Fruit fly (Drosophila melanogaster): ENCODE results near the gene gnu.
A peak's percentile ranks its signal among the peaks of the same experiment; 100 is the strongest.

The gnu gene

dm6 chr3L:14801854-14802616 is 1.1 kb downstream of the gnu start, which contains the start of gene NHP2 (continued):
- TF ChIP-seq otp (GFP tag; IDR thresholded peaks at IDR 0.05): peak; percentile 82; the same call in 2 of the 3 replicates
- peak; percentile 57; the same call in 1 of the 2 replicates for TF ChIP-seq Lim3 (GFP tag; IDR thresholded peaks at IDR 0.05)
- peak; percentile 82 for TF ChIP-seq grau (tag; optimal IDR thresholded peaks at IDR 0.05)
- peak; percentile 69 for TF ChIP-seq Six4 (GFP tag; optimal IDR thresholded peaks at IDR 0.05)
- no peak for TF ChIP-seq eve (GFP tag; optimal IDR thresholded peaks at IDR 0.05)
- peak; percentile 83 for TF ChIP-seq CG17359 (tag; optimal IDR thresholded peaks at IDR 0.05)
- no peak for TF ChIP-seq CG6254 (GFP tag; optimal IDR thresholded peaks at IDR 0.05)
- peak; percentile 87 for TF ChIP-seq NfI (GFP tag; optimal IDR thresholded peaks at IDR 0.05)
- TF ChIP-seq dimm (GFP tag; IDR thresholded peaks at IDR 0.05): no peak; the same call in 1 of the 2 replicates
- TF ChIP-seq lab (GFP tag; optimal IDR thresholded peaks at IDR 0.05): no peak
- TF ChIP-seq knrl (GFP tag; IDR thresholded peaks at IDR 0.05; ENCODE audit: partially characterized antibody): peak; percentile 35; the same call in 1 of the 3 replicates
- TF ChIP-seq dati (GFP tag; IDR thresholded peaks at IDR 0.05): no peak
- peak; percentile 51; the same call in 1 of the 2 replicates for TF ChIP-seq CG10321 (GFP tag; IDR thresholded peaks at IDR 0.05)
- peak in 1 of 3 experiments; percentile 66 for TF ChIP-seq lola (GFP tag; optimal IDR thresholded peaks at IDR 0.05)
- TF ChIP-seq Poxn (GFP tag; IDR thresholded peaks at IDR 0.05): peak; percentile 55
- TF ChIP-seq D (optimal IDR thresholded peaks at IDR 0.05): no peak
- TF ChIP-seq D (GFP tag; optimal IDR thresholded peaks at IDR 0.05): peak; percentile 57
- peak; percentile 83 for TF ChIP-seq CG4424 (GFP tag; optimal IDR thresholded peaks at IDR 0.05)
- TF ChIP-seq pum (GFP tag; optimal IDR thresholded peaks at IDR 0.05): peak; percentile 27
- peak; percentile 77 for TF ChIP-seq CG6689 (GFP tag; IDR thresholded peaks at IDR 0.05)
- peak; percentile 66; the same call in 1 of the 2 replicates for TF ChIP-seq CG9215 (GFP tag; IDR thresholded peaks at IDR 0.05)
- no peak for TF ChIP-seq CG2678 (tag; optimal IDR thresholded peaks at IDR 0.05)
- TF ChIP-seq cas (GFP tag; IDR thresholded peaks at IDR 0.05): peak; percentile 76
- TF ChIP-seq CG7928 (GFP tag; optimal IDR thresholded peaks at IDR 0.05): peak; percentile 49
- TF ChIP-seq CG12104 (GFP tag; optimal IDR thresholded peaks at IDR 0.05): peak; percentile 78
- peak; percentile 57 for TF ChIP-seq Adf1 (GFP tag; IDR thresholded peaks at IDR 0.05)
- TF ChIP-seq hkb (optimal IDR thresholded peaks at IDR 0.05): no peak
- peak; percentile 94 for TF ChIP-seq hkb (GFP tag; IDR thresholded peaks at IDR 0.05)
- TF ChIP-seq Deaf1 (tag; optimal IDR thresholded peaks at IDR 0.05): no peak
- TF ChIP-seq CG12219 (GFP tag; optimal IDR thresholded peaks at IDR 0.05): peak; percentile 76
- peak; percentile 85 for TF ChIP-seq Elba2 (GFP tag; optimal IDR thresholded peaks at IDR 0.05)
- TF ChIP-seq Xbp1 (GFP tag; optimal IDR thresholded peaks at IDR 0.05): peak; percentile 87
- TF ChIP-seq Dad (GFP tag; optimal IDR thresholded peaks at IDR 0.05): peak; percentile 29
- no peak; the same call in 1 of the 2 replicates for TF ChIP-seq Nf-YA (GFP tag; IDR thresholded peaks at IDR 0.05)
- TF ChIP-seq gsb-n (tag; optimal IDR thresholded peaks at IDR 0.05): no peak
- TF ChIP-seq aop (GFP tag; IDR thresholded peaks at IDR 0.05): no peak
- peak; percentile 67 for TF ChIP-seq Fer2 (tag; optimal IDR thresholded peaks at IDR 0.05)
- no peak for TF ChIP-seq CG16813 (GFP tag; IDR thresholded peaks at IDR 0.05; ENCODE audit: partially characterized antibody)
- peak; percentile 75 for TF ChIP-seq CG18476 (GFP tag; optimal IDR thresholded peaks at IDR 0.05)
- no peak for TF ChIP-seq Optix (GFP tag; IDR thresholded peaks at IDR 0.05)
- TF ChIP-seq CG6854 (GFP tag; optimal IDR thresholded peaks at IDR 0.05): peak; percentile 70
- TF ChIP-seq CG8281 (tag; optimal IDR thresholded peaks at IDR 0.05): no peak
- no peak for TF ChIP-seq ham (GFP tag; IDR thresholded peaks at IDR 0.05)
- TF ChIP-seq CG8944 (GFP tag; optimal IDR thresholded peaks at IDR 0.05): no peak
- TF ChIP-seq pho (GFP tag; optimal IDR thresholded peaks at IDR 0.05): peak; percentile 71
- no peak for TF ChIP-seq Eip74EF (GFP tag; optimal IDR thresholded peaks at IDR 0.05)
- peak; percentile 56; the same call in 1 of the 2 replicates for TF ChIP-seq peb (GFP tag; IDR thresholded peaks at IDR 0.05)
- TF ChIP-seq CG8290 (GFP tag; optimal IDR thresholded peaks at IDR 0.05): peak; percentile 84
- TF ChIP-seq CG8290 (tag; optimal IDR thresholded peaks at IDR 0.05): peak in 1 of 2 experiments; percentile 33
- peak; percentile 76 for TF ChIP-seq CG14050 (GFP tag; IDR thresholded peaks at IDR 0.05)

Data from whole organism, embryonic.